Fruit fly (Drosophila melanogaster) S2 (cell line): Measurements from ENCODE around the gene CG5188.

Source experiments
- CG8478 ChIP-seq: fragments of >200 bp; optimal IDR thresholded peaks from 2 replicates; lab custom pipeline; 2018
- CTCF ChIP-seq, 2 experiments: fragments of >200 bp; optimal IDR thresholded peaks; 2 replicates each; lab custom pipeline; 2018

dm6 chr2L:10430802-10431476 is 2.3 kb downstream of the CG5188 start, which contains the start of the genes Bug22 and TfIIB:
- TF ChIP-seq CG8478 (lab: Kevin White, UChicago): no peak
- TF ChIP-seq CTCF (optimal IDR thresholded peaks at IDR 0.05; lab: Kevin White, UChicago): no peak
